Fruit fly (Drosophila melanogaster): Measurements from ENCODE around the gene CG42780.
A peak's percentile ranks its signal among the peaks of the same experiment; 100 is the strongest.

The CG42780 gene

DNA sequence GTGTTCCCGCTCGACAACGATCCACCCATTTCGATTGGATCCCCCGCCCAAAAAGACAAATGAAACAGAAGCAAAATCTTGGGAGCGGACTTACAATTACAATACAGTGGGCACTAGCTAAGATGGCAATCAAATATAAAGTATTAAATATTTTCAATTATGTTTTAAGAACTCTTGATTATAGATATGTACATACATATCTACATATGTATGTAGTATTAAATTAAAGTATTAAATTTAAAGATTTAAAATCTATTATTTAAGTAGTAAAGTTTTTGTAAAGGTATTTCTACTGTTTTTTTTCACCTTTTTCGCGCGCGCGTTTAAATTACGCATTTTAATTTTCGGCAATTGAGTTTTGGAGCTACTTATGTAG lies 2.8 kb upstream of the CG42780 start (continued):
- TF ChIP-seq knrl (GFP tag; IDR thresholded peaks at IDR 0.05; ENCODE audit: partially characterized antibody) = no peak
- TF ChIP-seq Side (GFP tag; optimal IDR thresholded peaks at IDR 0.05) = no peak
- TF ChIP-seq grau (tag; optimal IDR thresholded peaks at IDR 0.05) = peak; percentile 98
- peak; percentile 84 for TF ChIP-seq CG14710 (tag; optimal IDR thresholded peaks at IDR 0.05)
- peak; percentile 59 for TF ChIP-seq E2f2 (GFP tag; IDR thresholded peaks at IDR 0.05)
- TF ChIP-seq CG13287 (GFP tag; IDR thresholded peaks at IDR 0.05; ENCODE audit: partially characterized antibody) = no peak
- TF ChIP-seq CG11398 (GFP tag; optimal IDR thresholded peaks at IDR 0.05) = no peak
- TF ChIP-seq C15 (GFP tag; IDR thresholded peaks at IDR 0.05) = no peak
- peak; percentile 69 for TF ChIP-seq odd (GFP tag; optimal IDR thresholded peaks at IDR 0.05)
- TF ChIP-seq abd-A (tag; optimal IDR thresholded peaks at IDR 0.05) = peak; percentile 45
- no peak for TF ChIP-seq grn (GFP tag; optimal IDR thresholded peaks at IDR 0.05)
- TF ChIP-seq lbe (GFP tag; optimal IDR thresholded peaks at IDR 0.05) = no peak
- TF ChIP-seq CG17385 (GFP tag; optimal IDR thresholded peaks at IDR 0.05) = peak; percentile 77
- no peak for TF ChIP-seq CG2199 (GFP tag; IDR thresholded peaks at IDR 0.05)
- peak; percentile 38 for TF ChIP-seq CG30431 (GFP tag; optimal IDR thresholded peaks at IDR 0.05)
- TF ChIP-seq rib (GFP tag; IDR thresholded peaks at IDR 0.05) = 0 out of 2 replicates have a peak, but pooled peaks have one; percentile 59
- TF ChIP-seq Vsx1 (GFP tag; optimal IDR thresholded peaks at IDR 0.05) = peak; percentile 65
- peak; percentile 73 for TF ChIP-seq sob (GFP tag; IDR thresholded peaks at IDR 0.05)
- TF ChIP-seq insv (GFP tag; optimal IDR thresholded peaks at IDR 0.05) = no peak
- peak; percentile 87 for TF ChIP-seq CG7839 (tag; optimal IDR thresholded peaks at IDR 0.05)
- peak; percentile 56 for TF ChIP-seq ATbp (GFP tag; optimal IDR thresholded peaks at IDR 0.05)
- no peak for TF ChIP-seq Gsc (GFP tag; IDR thresholded peaks at IDR 0.05)
- no peak for TF ChIP-seq Mes4 (GFP tag; optimal IDR thresholded peaks at IDR 0.05)
- peak; percentile 24 for TF ChIP-seq CG1603 (tag; optimal IDR thresholded peaks at IDR 0.05)
- peak; percentile 52 for TF ChIP-seq CG14667 (GFP tag; IDR thresholded peaks at IDR 0.05)
- no peak for TF ChIP-seq sr (GFP tag; IDR thresholded peaks at IDR 0.05)
- TF ChIP-seq fd102C (GFP tag; optimal IDR thresholded peaks at IDR 0.05) = no peak
- peak; percentile 5 for TF ChIP-seq CG3065 (GFP tag; optimal IDR thresholded peaks at IDR 0.05)
- peak; percentile 90 for TF ChIP-seq CG17829 (tag; optimal IDR thresholded peaks at IDR 0.05)
- TF ChIP-seq wor (GFP tag; IDR thresholded peaks at IDR 0.05) = peak; percentile 45
- TF ChIP-seq Bteb2 (GFP tag; optimal IDR thresholded peaks at IDR 0.05) = no peak
- peak; percentile 81 for TF ChIP-seq Fer1 (GFP tag; optimal IDR thresholded peaks at IDR 0.05)
- TF ChIP-seq scrt (GFP tag; optimal IDR thresholded peaks at IDR 0.05) = peak; percentile 49
- peak; percentile 32 for TF ChIP-seq CG8281 (tag; optimal IDR thresholded peaks at IDR 0.05)
- TF ChIP-seq vnd (GFP tag; IDR thresholded peaks at IDR 0.05; ENCODE audit: partially characterized antibody) = no peak
- 0 out of 2 replicates have a peak, but pooled peaks have one; percentile 36 for TF ChIP-seq Poxn (GFP tag; IDR thresholded peaks at IDR 0.05)
- TF ChIP-seq Dad (GFP tag; optimal IDR thresholded peaks at IDR 0.05) = no peak
- TF ChIP-seq CG10654 (GFP tag; optimal IDR thresholded peaks at IDR 0.05) = peak; percentile 46
- no peak for TF ChIP-seq dan (GFP tag; IDR thresholded peaks at IDR 0.05)
- TF ChIP-seq Oaz (GFP tag; IDR thresholded peaks at IDR 0.05) = peak; percentile 59
- TF ChIP-seq gcm2 (GFP tag; optimal IDR thresholded peaks at IDR 0.05) = no peak
- peak; percentile 90 for TF ChIP-seq PHDP (tag; optimal IDR thresholded peaks at IDR 0.05)
- peak; percentile 80 for TF ChIP-seq HHEX (GFP tag; optimal IDR thresholded peaks at IDR 0.05)
- peak; percentile 62 for TF ChIP-seq sqz (GFP tag; optimal IDR thresholded peaks at IDR 0.05)
- peak; percentile 89 for TF ChIP-seq CoRest (tag; optimal IDR thresholded peaks at IDR 0.05)
- TF ChIP-seq CG1529 (GFP tag; optimal IDR thresholded peaks at IDR 0.05) = peak; percentile 51
- TF ChIP-seq D19B (GFP tag; optimal IDR thresholded peaks at IDR 0.05) = peak; percentile 48
- TF ChIP-seq Lpt (GFP tag; optimal IDR thresholded peaks at IDR 0.05) = no peak
- no peak for TF ChIP-seq HLH54F (GFP tag; optimal IDR thresholded peaks at IDR 0.05)
- TF ChIP-seq psq (GFP tag; optimal IDR thresholded peaks at IDR 0.05) = no peak
- peak; percentile 42 for TF ChIP-seq CG7271 (tag; optimal IDR thresholded peaks at IDR 0.05)
- TF ChIP-seq disco-r (GFP tag; optimal IDR thresholded peaks at IDR 0.05) = no peak
